Fruit fly (Drosophila melanogaster) whole organism: Measurements from ENCODE around the gene CG4702.

ENCODE experiments used
- EcR ChIP-seq, 2 experiments: fragments of >200 bp; optimal IDR thresholded peaks; 2 replicates each; lab custom pipeline; 2017; ENCODE audit warnings: missing biosample characterization in 2 of 2, missing genetic modification characterization in 2 of 2, missing genetic modification reagents in 2 of 2
- psq ChIP-seq: fragments of >200 bp; optimal IDR thresholded peaks from 2 replicates; lab custom pipeline; 2017
- usp ChIP-seq: fragments of >200 bp; optimal IDR thresholded peaks from 2 replicates; lab custom pipeline; 2017; ENCODE audit warnings: missing biosample characterization, missing genetic modification characterization, mixed read lengths

- TF ChIP-seq usp (GFP tag; lab: Kevin White, UChicago) (no peak), EcR (GFP tag; optimal IDR thresholded peaks at IDR 0.05; lab: Kevin White, UChicago) (no peak), psq (lab: Kevin White, UChicago) (no peak)
These were observed 33.4 kb downstream of the CG4702 start, which contains the start of gene dpr17 for dm6 chr3R:12094588-12094987.
